Fruit fly (Drosophila melanogaster): Measurements from ENCODE around the gene DIP-epsilon.
A peak's percentile ranks its signal among the peaks of the same experiment; 100 is the strongest.

Gene DIP-epsilon

dm6 chr2L:6449753-6450152 lies 38.6 kb upstream of the DIP-epsilon start (continued):
- no peak for TF ChIP-seq fd3F (GFP tag; optimal IDR thresholded peaks at IDR 0.05)
- TF ChIP-seq Doc2 (GFP tag; IDR thresholded peaks at IDR 0.05): no peak
- TF ChIP-seq Adf1 (GFP tag; IDR thresholded peaks at IDR 0.05): no peak
- no peak for TF ChIP-seq Opbp (GFP tag; IDR thresholded peaks at IDR 0.05; ENCODE audit: partially characterized antibody)
- 0 out of 2 replicates have a peak, but pooled peaks have one; percentile 10 for TF ChIP-seq Bgb (GFP tag; IDR thresholded peaks at IDR 0.05; ENCODE audit: partially characterized antibody)
- no peak for TF ChIP-seq sisA (GFP tag; IDR thresholded peaks at IDR 0.05)
- TF ChIP-seq CG8478 (optimal IDR thresholded peaks at IDR 0.05): no peak
- TF ChIP-seq rib (GFP tag; IDR thresholded peaks at IDR 0.05): no peak
- TF ChIP-seq CG8924 (tag; optimal IDR thresholded peaks at IDR 0.05): no peak
- no peak for TF ChIP-seq Hr3 (GFP tag; optimal IDR thresholded peaks at IDR 0.05)
- no peak for TF ChIP-seq hth (optimal IDR thresholded peaks at IDR 0.05)
- no peak for TF ChIP-seq Dp (GFP tag; optimal IDR thresholded peaks at IDR 0.05)
- TF ChIP-seq tll (GFP tag; optimal IDR thresholded peaks at IDR 0.05): no peak
- TF ChIP-seq CG43689 (GFP tag; IDR thresholded peaks at IDR 0.05): no peak

- TF ChIP-seq MESR4 (GFP tag; optimal IDR thresholded peaks at IDR 0.05) (no peak), trem (tag; optimal IDR thresholded peaks at IDR 0.05) (peak; percentile 68), CG17829 (tag; optimal IDR thresholded peaks at IDR 0.05) (peak; percentile 27), CG10431 (GFP tag; optimal IDR thresholded peaks at IDR 0.05) (no peak), Dek (tag; optimal IDR thresholded peaks at IDR 0.05) (peak; percentile 17), stwl (tag; optimal IDR thresholded peaks at IDR 0.05) (peak; percentile 62), pnt (GFP tag; optimal IDR thresholded peaks at IDR 0.05) (no peak), dmrt11E (tag; optimal IDR thresholded peaks at IDR 0.05) (no peak), croc (GFP tag; conservative IDR thresholded peaks at IDR 0.05) (no peak), az2 (GFP tag; optimal IDR thresholded peaks at IDR 0.05) (no peak), Fer2 (tag; optimal IDR thresholded peaks at IDR 0.05) (no peak), prd (optimal IDR thresholded peaks at IDR 0.05) (no peak), prd (GFP tag; IDR thresholded peaks at IDR 0.05) (no peak), CG6254 (GFP tag; optimal IDR thresholded peaks at IDR 0.05) (no peak), Drgx (GFP tag; IDR thresholded peaks at IDR 0.05) (no peak), otp (GFP tag; IDR thresholded peaks at IDR 0.05) (no peak), sim (GFP tag; IDR thresholded peaks at IDR 0.05) (no peak), CG7271 (tag; optimal IDR thresholded peaks at IDR 0.05) (no peak), Six4 (GFP tag; optimal IDR thresholded peaks at IDR 0.05) (no peak), zen (tag; optimal IDR thresholded peaks at IDR 0.05) (no peak), fd96Cb (tag; optimal IDR thresholded peaks at IDR 0.05) (no peak), ab (GFP tag; optimal IDR thresholded peaks at IDR 0.05) (no peak), lov (optimal IDR thresholded peaks at IDR 0.05) (no peak), lov (GFP tag; IDR thresholded peaks at IDR 0.05) (no peak), CG3407 (GFP tag; optimal IDR thresholded peaks at IDR 0.05) (no peak), exex (tag; optimal IDR thresholded peaks at IDR 0.05) (peak; percentile 41), Deaf1 (tag; optimal IDR thresholded peaks at IDR 0.05) (no peak), CG7786 (GFP tag; optimal IDR thresholded peaks at IDR 0.05) (no peak), CG7928 (GFP tag; optimal IDR thresholded peaks at IDR 0.05) (peak; percentile 94), CG17359 (tag; optimal IDR thresholded peaks at IDR 0.05) (no peak), CrebB (tag; optimal IDR thresholded peaks at IDR 0.05) (no peak), Side (GFP tag; optimal IDR thresholded peaks at IDR 0.05) (no peak), CG14860 (GFP tag; IDR thresholded peaks at IDR 0.05; ENCODE audit: partially characterized antibody) (no peak), CG10267 (tag; optimal IDR thresholded peaks at IDR 0.05) (peak; percentile 39), NC2α (GFP tag; optimal IDR thresholded peaks at IDR 0.05) (no peak), repo (GFP tag; optimal IDR thresholded peaks at IDR 0.05) (no peak), CG13287 (GFP tag; IDR thresholded peaks at IDR 0.05; ENCODE audit: partially characterized antibody) (no peak), grau (tag; optimal IDR thresholded peaks at IDR 0.05) (peak; percentile 8)
Measured at dm6 chr2L:6448334-6448703, 37.2 kb upstream of the DIP-epsilon start, which contains the start of gene Acox3. Gene Acox3 (minus strand): TSS chr2L:6448403.
